Worm (Caenorhabditis elegans) whole organism, L4/young adult: ENCODE data around the gene mcm-5.

Experiments
- W03F9.2 ChIP-seq: fragments of 150-350 bp; optimal IDR thresholded peaks from 2 replicates; lab custom pipeline; 2014; ENCODE audit warnings: missing biosample characterization, missing genetic modification characterization
- dao-5 ChIP-seq: sonication (generic microtip); optimal IDR thresholded peaks from 2 replicates; lab custom pipeline; 2016; ENCODE audit warnings: missing genotype, missing genetic modification characterization, moderate library complexity, missing compliant biosample characterization
- him-1 ChIP-seq: sonication (generic microtip); optimal IDR thresholded peaks from 2 replicates; lab custom pipeline; 2016; ENCODE audit warnings: missing genotype, missing genetic modification reagents, missing genetic modification characterization, missing compliant biosample characterization

DNA sequence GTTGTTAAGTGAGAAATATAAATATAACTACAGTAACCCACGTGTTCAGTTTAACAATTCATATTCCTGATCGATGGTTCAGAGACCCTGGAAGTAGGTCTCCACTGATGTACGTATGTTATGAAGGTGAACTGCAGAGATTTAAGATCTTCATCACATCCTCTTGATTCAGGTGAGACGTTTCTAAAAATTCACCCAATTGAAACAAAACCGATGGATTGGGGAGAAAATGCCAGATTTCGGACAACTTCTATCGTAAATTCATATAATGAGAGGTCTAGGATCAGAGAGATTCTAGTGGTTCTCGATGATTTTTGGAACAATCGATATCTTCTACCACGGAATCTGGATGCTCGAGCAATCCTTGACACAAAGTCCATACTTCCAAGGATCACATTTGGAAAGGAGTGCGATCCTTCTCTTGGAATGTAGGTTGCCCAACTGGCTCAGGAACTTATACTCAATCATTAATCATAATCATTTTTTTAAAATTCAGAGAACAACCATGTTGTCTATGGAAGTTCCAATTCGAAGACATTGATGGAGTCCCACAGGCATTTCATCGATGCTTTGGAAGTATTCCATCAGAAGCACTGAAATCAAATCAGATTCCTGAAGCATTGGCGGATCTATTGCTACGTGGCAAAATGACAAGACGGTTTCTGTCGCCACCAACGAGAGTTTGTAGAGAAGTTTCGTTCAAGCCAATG is 3.2 kb upstream of the mcm-5 start, which contains the start of the genes nth-1 and R10E4.7:
- TF ChIP-seq W03F9.2 (tag; lab: Kevin White, UChicago), result no peak
- TF ChIP-seq him-1, result no peak
- TF ChIP-seq dao-5, result no peak
